Fruit fly (Drosophila melanogaster) whole organism, embryonic: ENCODE data around the gene CG11085.

ENCODE experiments used
- Adf1 ChIP-seq: fragments of 200-800 bp; sonication (Bioruptor generic); IDR thresholded peaks from 2 replicates; pipeline ENCODE4 v1.3.6; 2022; ENCODE audit warnings: missing biosample characterization, missing genetic modification characterization
- Atf3 ChIP-seq: fragments of 200-800 bp; sonication (Bioruptor generic); optimal IDR thresholded peaks from 3 replicates; lab custom pipeline; 2016; ENCODE audit warnings: missing biosample characterization, missing genetic modification characterization
- Atf6 ChIP-seq: fragments of 200-800 bp; sonication (Bioruptor generic); IDR thresholded peaks from 2 replicates; pipeline ENCODE4 v1.3.6; 2022; ENCODE audit warnings: missing biosample characterization, missing genetic modification characterization
- B-H2 ChIP-seq: fragments of 200-800 bp; sonication (Bioruptor generic); optimal IDR thresholded peaks from 2 replicates; lab custom pipeline; 2018; ENCODE audit warnings: missing biosample characterization, mild to moderate bottlenecking, missing genetic modification characterization
- Bgb ChIP-seq: fragments of 200-800 bp; sonication (Bioruptor generic); IDR thresholded peaks from 2 replicates; pipeline ENCODE4 v1.3.6; 2022; ENCODE audit warnings: missing biosample characterization, missing genetic modification characterization; ENCODE audit not compliant: partially characterized antibody
- CG10565 ChIP-seq: fragments of 200-800 bp; sonication (Bioruptor generic); optimal IDR thresholded peaks from 3 replicates; lab custom pipeline; 2016; ENCODE audit warnings: missing biosample characterization, mild to moderate bottlenecking, missing genetic modification characterization
- CG11398 ChIP-seq: fragments of 200-800 bp; sonication (Bioruptor generic); optimal IDR thresholded peaks from 2 replicates; lab custom pipeline; 2016; ENCODE audit warnings: missing biosample characterization, missing genetic modification characterization
- CG12299 ChIP-seq: fragments of 200-800 bp; sonication (Bioruptor generic); optimal IDR thresholded peaks from 2 replicates; lab custom pipeline; 2018; ENCODE audit warnings: missing biosample characterization, mild to moderate bottlenecking, missing genetic modification characterization
- CG14860 ChIP-seq: fragments of 200-800 bp; sonication (Bioruptor generic); IDR thresholded peaks from 3 replicates; pipeline ENCODE4 v1.3.6; 2022; ENCODE audit warnings: missing biosample characterization, missing genetic modification characterization; ENCODE audit not compliant: partially characterized antibody
- CG16815 ChIP-seq: fragments of 200-800 bp; sonication (Bioruptor generic); optimal IDR thresholded peaks from 3 replicates; lab custom pipeline; 2017; ENCODE audit warnings: missing biosample characterization, mild to moderate bottlenecking, missing genetic modification characterization
- CG17186 ChIP-seq: fragments of 200-800 bp; sonication (Bioruptor generic); optimal IDR thresholded peaks from 3 replicates; lab custom pipeline; 2017; ENCODE audit warnings: missing biosample characterization, missing genetic modification reagents, missing genetic modification characterization
- CG17802 ChIP-seq: fragments of 200-800 bp; sonication (Bioruptor generic); optimal IDR thresholded peaks from 2 replicates; lab custom pipeline; 2018; ENCODE audit warnings: missing biosample characterization, mild to moderate bottlenecking, missing genetic modification characterization, moderate library complexity
- CG18764 ChIP-seq: fragments of 200-800 bp; sonication (Bioruptor generic); optimal IDR thresholded peaks from 3 replicates; lab custom pipeline; 2016; ENCODE audit warnings: missing biosample characterization, missing genetic modification characterization
- CG2202 ChIP-seq: fragments of 200-800 bp; sonication (Bioruptor generic); optimal IDR thresholded peaks from 2 replicates; lab custom pipeline; 2018; ENCODE audit warnings: missing biosample characterization, mild to moderate bottlenecking, missing genetic modification characterization
- CG34376 ChIP-seq: fragments of 200-800 bp; sonication (Bioruptor generic); optimal IDR thresholded peaks from 2 replicates; lab custom pipeline; 2018; ENCODE audit warnings: missing biosample characterization, mild to moderate bottlenecking, missing genetic modification characterization
- CG3838 ChIP-seq: fragments of 200-800 bp; sonication (Bioruptor generic); optimal IDR thresholded peaks from 3 replicates; lab custom pipeline; 2016; ENCODE audit warnings: missing biosample characterization, missing genetic modification characterization
- CG6175 ChIP-seq: fragments of 200-800 bp; sonication (Bioruptor generic); IDR thresholded peaks from 3 replicates; pipeline ENCODE4 v1.3.6; 2022; ENCODE audit warnings: missing biosample characterization, missing genetic modification characterization
- CG6689 ChIP-seq: fragments of 200-800 bp; sonication (Bioruptor generic); IDR thresholded peaks from 2 replicates; pipeline ENCODE4 v1.3.6; 2022; ENCODE audit warnings: missing biosample characterization, missing genetic modification characterization
- CG6813 ChIP-seq: fragments of 200-800 bp; sonication (Bioruptor generic); optimal IDR thresholded peaks from 2 replicates; lab custom pipeline; 2017; ENCODE audit warnings: missing biosample characterization, missing genetic modification characterization, mild to moderate bottlenecking, moderate library complexity, missing genetic modification reagents
- CG9876 ChIP-seq: fragments of 200-800 bp; sonication (Bioruptor generic); optimal IDR thresholded peaks from 2 replicates; lab custom pipeline; 2016; ENCODE audit warnings: missing biosample characterization, missing genetic modification characterization
- CoRest ChIP-seq: fragments of 200-800 bp; sonication (Bioruptor generic); optimal IDR thresholded peaks from 3 replicates; lab custom pipeline; 2018; ENCODE audit warnings: missing biosample characterization, mild to moderate bottlenecking, missing genetic modification characterization, moderate library complexity
- Doc3 ChIP-seq: fragments of 200-800 bp; sonication (Bioruptor generic); IDR thresholded peaks from 3 replicates; pipeline ENCODE4 v1.3.6; 2022; ENCODE audit warnings: missing biosample characterization, missing genetic modification characterization; ENCODE audit not compliant: partially characterized antibody
- E2f2 ChIP-seq: fragments of 200-800 bp; sonication (Bioruptor generic); IDR thresholded peaks from 2 replicates; pipeline ENCODE4 v1.3.6; 2022; ENCODE audit warnings: missing biosample characterization, missing genetic modification characterization
- Gug ChIP-seq: fragments of 200-800 bp; sonication (Bioruptor generic); IDR thresholded peaks from 4 replicates; pipeline ENCODE4 v1.3.6; 2022; ENCODE audit warnings: missing biosample characterization, missing genetic modification characterization
- Kr ChIP-seq: fragments of 200-800 bp; sonication (Bioruptor generic); optimal IDR thresholded peaks from 2 replicates; lab custom pipeline; 2017; ENCODE audit warnings: missing biosample characterization, mild to moderate bottlenecking, missing genetic modification characterization
- Lhr ChIP-seq: fragments of 200-800 bp; sonication (Bioruptor generic); optimal IDR thresholded peaks from 3 replicates; lab custom pipeline; 2017; ENCODE audit warnings: mild to moderate bottlenecking, missing biosample characterization, missing genetic modification reagents, missing genetic modification characterization
- Meics ChIP-seq: fragments of 200-800 bp; sonication (Bioruptor generic); optimal IDR thresholded peaks from 2 replicates; lab custom pipeline; 2017; ENCODE audit warnings: missing biosample characterization, mild to moderate bottlenecking, missing genetic modification characterization
- Opbp ChIP-seq: fragments of 200-800 bp; sonication (Bioruptor generic); IDR thresholded peaks from 3 replicates; pipeline ENCODE4 v1.3.6; 2022; ENCODE audit warnings: missing biosample characterization, missing genetic modification characterization; ENCODE audit not compliant: partially characterized antibody
- Poxn ChIP-seq: fragments of 200-800 bp; sonication (Bioruptor generic); IDR thresholded peaks from 2 replicates; pipeline ENCODE4 v1.3.6; 2022; ENCODE audit warnings: missing biosample characterization, missing genetic modification characterization
- Ravus ChIP-seq: fragments of 200-800 bp; sonication (Bioruptor generic); IDR thresholded peaks from 2 replicates; pipeline ENCODE4 v1.3.6; 2022; ENCODE audit warnings: missing biosample characterization, missing genetic modification characterization
- Sry-β ChIP-seq: fragments of 200-800 bp; sonication (Bioruptor generic); optimal IDR thresholded peaks from 2 replicates; lab custom pipeline; 2018; ENCODE audit warnings: missing biosample characterization, mild to moderate bottlenecking, missing genetic modification characterization, moderate library complexity
- Tbp ChIP-seq: fragments of >200 bp; optimal IDR thresholded peaks from 2 replicates; lab custom pipeline; 2018; ENCODE audit warnings: missing biosample characterization, missing genetic modification characterization
- ac ChIP-seq: fragments of 200-800 bp; sonication (Bioruptor generic); optimal IDR thresholded peaks from 3 replicates; lab custom pipeline; 2017; ENCODE audit warnings: missing biosample characterization, mild to moderate bottlenecking, missing genetic modification characterization
- amos ChIP-seq: fragments of 200-800 bp; sonication (Bioruptor generic); IDR thresholded peaks from 2 replicates; pipeline ENCODE4 v1.3.6; 2022; ENCODE audit warnings: missing biosample characterization, missing genetic modification characterization; ENCODE audit not compliant: partially characterized antibody
- ash1 ChIP-seq: fragments of 200-800 bp; sonication (Bioruptor generic); optimal IDR thresholded peaks from 2 replicates; lab custom pipeline; 2018; ENCODE audit warnings: missing biosample characterization, mild to moderate bottlenecking, missing genetic modification characterization
- chn ChIP-seq: fragments of 200-800 bp; sonication (Bioruptor generic); optimal IDR thresholded peaks from 2 replicates; lab custom pipeline; 2016; ENCODE audit warnings: missing biosample characterization, missing genetic modification characterization
- crol ChIP-seq: fragments of 200-800 bp; sonication (Bioruptor generic); IDR thresholded peaks from 2 replicates; pipeline ENCODE4 v1.3.6; 2022; ENCODE audit warnings: missing biosample characterization, missing genetic modification characterization
- dan ChIP-seq: fragments of 200-800 bp; sonication (Bioruptor generic); IDR thresholded peaks from 2 replicates; pipeline ENCODE4 v1.3.6; 2022; ENCODE audit warnings: missing biosample characterization, missing genetic modification characterization
- dm ChIP-seq: fragments of 200-800 bp; sonication (Bioruptor generic); optimal IDR thresholded peaks from 3 replicates; lab custom pipeline; 2016; ENCODE audit warnings: missing biosample characterization, missing genetic modification characterization
- dmrt11E ChIP-seq: fragments of 200-800 bp; sonication (Bioruptor generic); optimal IDR thresholded peaks from 3 replicates; lab custom pipeline; 2018; ENCODE audit warnings: missing biosample characterization, mild to moderate bottlenecking, missing genetic modification characterization, moderate library complexity
- ftz-f1 ChIP-seq: fragments of 200-800 bp; sonication (Bioruptor generic); optimal IDR thresholded peaks from 2 replicates; lab custom pipeline; 2016; ENCODE audit warnings: missing biosample characterization, missing genetic modification characterization
- gfzf ChIP-seq: fragments of 200-800 bp; sonication (Bioruptor generic); optimal IDR thresholded peaks from 2 replicates; lab custom pipeline; 2016; ENCODE audit warnings: missing biosample characterization, mild to moderate bottlenecking, missing genetic modification characterization, moderate library complexity
- h ChIP-seq: fragments of >200 bp; optimal IDR thresholded peaks from 2 replicates; lab custom pipeline; 2017
- nerfin-1 ChIP-seq: fragments of 200-800 bp; sonication (Bioruptor generic); optimal IDR thresholded peaks from 3 replicates; lab custom pipeline; 2019; ENCODE audit warnings: missing biosample characterization, mild to moderate bottlenecking, missing genetic modification characterization, moderate library complexity
- otp ChIP-seq: fragments of 200-800 bp; sonication (Bioruptor generic); IDR thresholded peaks from 3 replicates; pipeline ENCODE4, ENCODE4 v1.3.6; 2022; ENCODE audit warnings: missing biosample characterization, missing genetic modification characterization
- pnt ChIP-seq: fragments of 200-800 bp; sonication (Bioruptor generic); optimal IDR thresholded peaks from 3 replicates; lab custom pipeline; 2016; ENCODE audit warnings: missing biosample characterization, missing genetic modification characterization
- sens-2 ChIP-seq: fragments of 200-800 bp; sonication (Bioruptor generic); IDR thresholded peaks from 2 replicates; pipeline ENCODE4 v1.3.6; 2022; ENCODE audit warnings: missing biosample characterization, missing genetic modification characterization
- sqz ChIP-seq: fragments of 200-800 bp; sonication (Bioruptor generic); optimal IDR thresholded peaks from 3 replicates; lab custom pipeline; 2018; ENCODE audit warnings: missing biosample characterization, mild to moderate bottlenecking, missing genetic modification characterization
- sug ChIP-seq: fragments of 200-800 bp; optimal IDR thresholded peaks from 2 replicates; lab custom pipeline; 2019; ENCODE audit warnings: missing biosample characterization, mild to moderate bottlenecking, missing genetic modification characterization, moderate library complexity
- wek ChIP-seq: fragments of 200-800 bp; sonication (Bioruptor generic); optimal IDR thresholded peaks from 3 replicates; lab custom pipeline; 2018; ENCODE audit warnings: missing biosample characterization, mild to moderate bottlenecking, missing genetic modification characterization, moderate library complexity

The CG11085 gene

dm6 chrX:12579506-12579999 is 36.6 kb upstream of the CG11085 start (continued):
- TF ChIP-seq Atf6 (GFP tag; lab: Robert Waterston, UW) (peak; percentile 96), nerfin-1 (tag; lab: Kevin White, UChicago) (peak; percentile 83), Lhr (GFP tag; lab: Kevin White, UChicago) (peak; percentile 73), E2f2 (GFP tag; lab: Robert Waterston, UW) (peak; percentile 77), Bgb (no peak), Meics (GFP tag; lab: Kevin White, UChicago) (peak; percentile 97), Sry-β (GFP tag; lab: Kevin White, UChicago) (peak; percentile 29), Atf3 (peak; percentile 96), CG2202 (tag; lab: Kevin White, UChicago) (peak; percentile 72), ac (GFP tag; lab: Kevin White, UChicago) (peak; percentile 70), Gug (peak; percentile 86), amos (no peak; the same call in 1 of the 2 replicates), sqz (GFP tag; lab: Kevin White, UChicago) (peak; percentile 94), ftz-f1 (GFP tag; lab: Kevin White, UChicago) (no peak), CG11398 (GFP tag; lab: Kevin White, UChicago) (peak; percentile 93), dan (GFP tag; lab: Robert Waterston, UW) (no peak; the same call in 1 of the 2 replicates), CG9876 (GFP tag; lab: Kevin White, UChicago) (peak; percentile 88), Poxn (GFP tag; lab: Robert Waterston, UW) (peak; percentile 68; the same call in 1 of the 2 replicates), CoRest (tag; lab: Kevin White, UChicago) (peak; percentile 97), B-H2 (GFP tag; lab: Kevin White, UChicago) (peak; percentile 91), CG12299 (tag; lab: Kevin White, UChicago) (peak; percentile 92), crol (no peak), CG16815 (GFP tag; lab: Kevin White, UChicago) (peak; percentile 88), CG6175 (GFP tag; lab: Robert Waterston, UW) (peak; percentile 72; the same call in 2 of the 3 replicates), Ravus (GFP tag; lab: Robert Waterston, UW) (peak; percentile 89), dmrt11E (tag; lab: Kevin White, UChicago) (peak; percentile 84), h (lab: Kevin White, UChicago) (no peak), Kr (GFP tag; lab: Kevin White, UChicago) (no peak), Opbp (GFP tag; lab: Robert Waterston, UW) (no peak), sug (tag; lab: Kevin White, UChicago) (peak; percentile 93), pnt (GFP tag; lab: Kevin White, UChicago) (peak; percentile 93), chn (peak; percentile 92), otp (GFP tag; lab: Robert Waterston, UW) (peak; percentile 87), Doc3 (no peak), CG6689 (GFP tag; lab: Robert Waterston, UW) (peak; percentile 94), wek (GFP tag; lab: Kevin White, UChicago) (peak; percentile 68), dm (peak; percentile 87), ash1 (GFP tag; lab: Kevin White, UChicago) (peak; percentile 31), CG17802 (tag; lab: Kevin White, UChicago) (peak; percentile 74), sens-2 (GFP tag; lab: Robert Waterston, UW) (peak; percentile 73), CG34376 (GFP tag; lab: Kevin White, UChicago) (peak; percentile 93), CG6813 (GFP tag; lab: Kevin White, UChicago) (peak; percentile 95), gfzf (GFP tag; lab: Kevin White, UChicago) (no peak), CG10565 (GFP tag; lab: Kevin White, UChicago) (peak; percentile 82), CG14860 (GFP tag; lab: Robert Waterston, UW) (0 out of 3 replicates have a peak, but pooled peaks have one; percentile 10), CG3838 (GFP tag; lab: Kevin White, UChicago) (peak; percentile 88), Tbp (GFP tag; lab: Kevin White, UChicago) (no peak), CG18764 (GFP tag; lab: Kevin White, UChicago) (peak; percentile 85), CG17186 (peak; percentile 81), Adf1 (GFP tag; lab: Robert Waterston, UW) (peak; percentile 44)
